Worm (Caenorhabditis elegans) whole organism, L4 larva: ENCODE data around the gene Y69H2.1.
A peak's percentile ranks its signal among the peaks of the same experiment; 100 is the strongest.

Source experiments
- D1046.2 ChIP-seq: fragments of 200-800 bp; sonication (Bioruptor generic); IDR thresholded peaks from 2 replicates; pipeline ENCODE4 v1.3.6; 2022; ENCODE audit warnings: missing genetic modification characterization, missing compliant biosample characterization
- F26F4.8 ChIP-seq: fragments of 200-800 bp; sonication (Bioruptor generic); conservative IDR thresholded peaks from 2 replicates; pipeline ENCODE4 v1.3.6; 2022; ENCODE audit warnings: missing genetic modification characterization, missing compliant biosample characterization
- F49E8.2 ChIP-seq: sonication (generic microtip); optimal IDR thresholded peaks from 2 replicates; lab custom pipeline; 2016; ENCODE audit warnings: missing compliant biosample characterization, mild to moderate bottlenecking, missing genetic modification characterization, borderline replicate concordance
- T20F7.1 ChIP-seq: fragments of 200-800 bp; sonication (Bioruptor generic); optimal IDR thresholded peaks from 2 replicates; lab custom pipeline; 2018; ENCODE audit warnings: mild to moderate bottlenecking, missing genetic modification characterization, missing compliant biosample characterization
- Y105C5A.15 ChIP-seq: fragments of 200-800 bp; sonication (Bioruptor generic); IDR thresholded peaks from 2 replicates; pipeline ENCODE4 v1.3.6; 2022; ENCODE audit warnings: missing genetic modification characterization, missing compliant biosample characterization
- Y48G9A.11 ChIP-seq: fragments of 200-800 bp; sonication (Bioruptor generic); IDR thresholded peaks from 2 replicates; pipeline ENCODE4 v1.3.6; 2022; ENCODE audit warnings: missing genetic modification reagents, missing genetic modification characterization, missing compliant biosample characterization
- Y5F2A.4 ChIP-seq: fragments of 200-800 bp; sonication (Bioruptor generic); optimal IDR thresholded peaks from 2 replicates; lab custom pipeline; 2018; ENCODE audit warnings: mild to moderate bottlenecking, missing genetic modification characterization, missing compliant biosample characterization
- aha-1 ChIP-seq: fragments of 150-350 bp; peaks from one replicate; lab custom pipeline; 2014; ENCODE audit warnings: missing biosample characterization, missing genetic modification characterization
- ama-1 ChIP-seq: fragments of 150-350 bp; optimal IDR thresholded peaks from 2 replicates; lab custom pipeline; 2014; ENCODE audit warnings: inconsistent platforms, mixed read lengths
- ces-1 ChIP-seq: fragments of 150-350 bp; sonication (generic microtip); optimal IDR thresholded peaks from 4 replicates; lab custom pipeline; 2014; ENCODE audit warnings: missing biosample characterization, missing genetic modification reagents, missing genetic modification characterization
- ctbp-1 ChIP-seq: fragments of 200-800 bp; sonication (Bioruptor generic); IDR thresholded peaks from 2 replicates; pipeline ENCODE4 v1.3.6; 2022; ENCODE audit warnings: missing genetic modification reagents, missing genetic modification characterization, missing compliant biosample characterization
- daf-16 ChIP-seq, 3 experiments: sonication (generic microtip); optimal IDR thresholded peaks; 2 replicates each; lab custom pipeline; 2016 to 2017; ENCODE audit warnings: missing genetic modification characterization in 3 of 3, missing genetic modification reagents in 3 of 3, mild to moderate bottlenecking in 2 of 3, missing compliant biosample characterization in 2 of 3, missing biosample characterization in 1 of 3, moderate library complexity in 1 of 3
- dmd-6 ChIP-seq: fragments of 200-800 bp; sonication (Bioruptor generic); IDR thresholded peaks from 2 replicates; pipeline ENCODE4 v1.3.6; 2022; ENCODE audit warnings: missing genetic modification reagents, missing genetic modification characterization, missing compliant biosample characterization
- dmd-8 ChIP-seq: fragments of 200-800 bp; sonication (Bioruptor generic); IDR thresholded peaks from 2 replicates; pipeline ENCODE4 v1.3.6; 2022; ENCODE audit warnings: missing genetic modification characterization, missing compliant biosample characterization
- dmd-9 ChIP-seq: fragments of 200-800 bp; sonication (Bioruptor generic); IDR thresholded peaks from 2 replicates; pipeline ENCODE4 v1.3.6; 2022; ENCODE audit warnings: missing genetic modification reagents, missing genetic modification characterization, missing compliant biosample characterization
- dve-1 ChIP-seq: sonication (generic microtip); optimal IDR thresholded peaks from 2 replicates; lab custom pipeline; 2017; ENCODE audit warnings: antibody characterized with exemption, mild to moderate bottlenecking, missing genetic modification characterization, missing compliant biosample characterization; ENCODE audit not compliant: insufficient read depth
- gei-8 ChIP-seq: fragments of 200-800 bp; sonication (Bioruptor generic); optimal IDR thresholded peaks from 2 replicates; lab custom pipeline; 2018; ENCODE audit warnings: mild to moderate bottlenecking, missing genetic modification characterization, missing compliant biosample characterization
- hif-1 ChIP-seq, 2 experiments: sonication (generic microtip); optimal IDR thresholded peaks; 2 replicates each; lab custom pipeline; 2016 to 2017; ENCODE audit warnings: missing compliant biosample characterization in 2 of 2, missing genetic modification characterization in 2 of 2, missing genetic modification reagents in 2 of 2, missing genotype in 2 of 2, mild to moderate bottlenecking in 1 of 2
- lim-7 ChIP-seq: fragments of 200-800 bp; sonication (Bioruptor generic); IDR thresholded peaks from 2 replicates; pipeline ENCODE4 v1.3.6; 2022; ENCODE audit warnings: missing genetic modification characterization, missing compliant biosample characterization
- lin-13 ChIP-seq: fragments of 150-350 bp; optimal IDR thresholded peaks from 2 replicates; lab custom pipeline; 2014; ENCODE audit warnings: missing biosample characterization, missing genetic modification reagents, missing genetic modification characterization
- lin-38 ChIP-seq: fragments of 200-800 bp; sonication (Bioruptor generic); IDR thresholded peaks from 2 replicates; pipeline ENCODE4 v1.3.6; 2022; ENCODE audit warnings: missing genetic modification reagents, missing genetic modification characterization, missing compliant biosample characterization
- lsy-2 ChIP-seq, 2 experiments: fragments of 150-350 bp in 1 of 2; sonication (generic microtip) in 1 of 2; optimal IDR thresholded peaks; 2 replicates each; lab custom pipeline; 2014 to 2017; ENCODE audit warnings: missing biosample characterization in 2 of 2, missing genetic modification characterization in 2 of 2
- madf-5 ChIP-seq, 2 experiments: fragments of 200-800 bp; sonication (Bioruptor generic); IDR thresholded peaks; 2 replicates each; pipeline ENCODE4 v1.3.6; 2022; ENCODE audit warnings: missing compliant biosample characterization in 2 of 2, missing genetic modification characterization in 2 of 2
- mep-1 ChIP-seq: fragments of 150-350 bp; sonication (generic microtip); optimal IDR thresholded peaks from 3 replicates; lab custom pipeline; 2014; ENCODE audit warnings: missing biosample characterization, missing genetic modification characterization
- mes-2 ChIP-seq: sonication (generic microtip); optimal IDR thresholded peaks from 2 replicates; lab custom pipeline; 2016; ENCODE audit warnings: missing genotype, mild to moderate bottlenecking, missing genetic modification characterization, missing compliant biosample characterization; ENCODE audit not compliant: poor library complexity, severe bottlenecking
- mxl-2 ChIP-seq: fragments of 200-800 bp; sonication (Bioruptor generic); conservative IDR thresholded peaks from 2 replicates; pipeline ENCODE4 v1.3.6; 2022; ENCODE audit warnings: missing genetic modification reagents, missing genetic modification characterization, missing compliant biosample characterization
- nhr-111 ChIP-seq: fragments of 200-800 bp; sonication (Bioruptor generic); optimal IDR thresholded peaks from 2 replicates; lab custom pipeline; 2018; ENCODE audit warnings: mild to moderate bottlenecking, missing genetic modification characterization, missing compliant biosample characterization
- nhr-25 ChIP-seq: sonication (generic microtip); optimal IDR thresholded peaks from 2 replicates; lab custom pipeline; 2017; ENCODE audit warnings: missing genetic modification characterization, mild to moderate bottlenecking, missing compliant biosample characterization, antibody characterized with exemption, moderate library complexity, borderline replicate concordance; ENCODE audit not compliant: insufficient read depth
- nhr-28 ChIP-seq: fragments of 150-350 bp; optimal IDR thresholded peaks from 2 replicates; lab custom pipeline; 2014; ENCODE audit warnings: missing biosample characterization, missing genetic modification characterization
- nhr-41 ChIP-seq: fragments of 200-800 bp; sonication (Bioruptor generic); IDR thresholded peaks from 2 replicates; pipeline ENCODE4 v1.3.6; 2022; ENCODE audit warnings: missing genetic modification reagents, missing genetic modification characterization, missing compliant biosample characterization
- nhr-48 ChIP-seq: sonication (generic microtip); optimal IDR thresholded peaks from 2 replicates; lab custom pipeline; 2016; ENCODE audit warnings: mild to moderate bottlenecking, missing genetic modification characterization, missing compliant biosample characterization
- nhr-77 ChIP-seq: fragments of 150-350 bp; optimal IDR thresholded peaks from 2 replicates; lab custom pipeline; 2014; ENCODE audit warnings: missing biosample characterization, missing genetic modification characterization
- saeg-2 ChIP-seq: fragments of 200-800 bp; sonication (Bioruptor generic); IDR thresholded peaks from 2 replicates; pipeline ENCODE4 v1.3.6; 2022; ENCODE audit warnings: missing genetic modification reagents, missing genetic modification characterization, missing compliant biosample characterization
- skn-1 ChIP-seq: fragments of 150-350 bp; optimal IDR thresholded peaks from 2 replicates; lab custom pipeline; 2014; ENCODE audit warnings: missing biosample characterization, missing genetic modification characterization
- snpc-4 ChIP-seq: fragments of 150-350 bp; optimal IDR thresholded peaks from 2 replicates; lab custom pipeline; 2014; ENCODE audit warnings: missing biosample characterization, missing genetic modification characterization
- spr-3 ChIP-seq: fragments of 200-800 bp; sonication (Bioruptor generic); optimal IDR thresholded peaks from 2 replicates; lab custom pipeline; 2018; ENCODE audit warnings: mild to moderate bottlenecking, missing genetic modification characterization, missing compliant biosample characterization
- tra-1 ChIP-seq: fragments of 200-800 bp; sonication (Bioruptor generic); IDR thresholded peaks from 2 replicates; pipeline ENCODE4 v1.3.6; 2022; ENCODE audit warnings: missing genetic modification reagents, missing genetic modification characterization, missing compliant biosample characterization
- unc-62 ChIP-seq, 3 experiments: fragments of 150-350 bp in 1 of 3; sonication (generic microtip); optimal IDR thresholded peaks in 2 of 3; peaks in 1 of 3; 1 replicate in 1 of 3; 2 replicates in 2 of 3; lab custom pipeline; 2014 to 2017; ENCODE audit warnings: missing biosample characterization in 3 of 3, missing genetic modification characterization in 3 of 3, missing genetic modification reagents in 3 of 3, missing genotype in 1 of 3
- zfp-2 ChIP-seq: sonication (generic microtip); optimal IDR thresholded peaks from 2 replicates; lab custom pipeline; 2016; ENCODE audit warnings: mild to moderate bottlenecking, missing genetic modification characterization, missing compliant biosample characterization
- zip-11 ChIP-seq: fragments of 200-800 bp; sonication (Bioruptor generic); IDR thresholded peaks from 2 replicates; pipeline ENCODE4 v1.3.6; 2022; ENCODE audit warnings: missing genetic modification characterization, missing compliant biosample characterization
- zip-2 ChIP-seq: fragments of 150-350 bp; optimal IDR thresholded peaks from 2 replicates; lab custom pipeline; 2014; ENCODE audit warnings: missing biosample characterization, missing genetic modification characterization
- ztf-11 ChIP-seq: fragments of 150-350 bp; optimal IDR thresholded peaks from 2 replicates; lab custom pipeline; 2014; ENCODE audit warnings: missing biosample characterization, missing genetic modification characterization

The Y69H2.1 gene

DNA sequence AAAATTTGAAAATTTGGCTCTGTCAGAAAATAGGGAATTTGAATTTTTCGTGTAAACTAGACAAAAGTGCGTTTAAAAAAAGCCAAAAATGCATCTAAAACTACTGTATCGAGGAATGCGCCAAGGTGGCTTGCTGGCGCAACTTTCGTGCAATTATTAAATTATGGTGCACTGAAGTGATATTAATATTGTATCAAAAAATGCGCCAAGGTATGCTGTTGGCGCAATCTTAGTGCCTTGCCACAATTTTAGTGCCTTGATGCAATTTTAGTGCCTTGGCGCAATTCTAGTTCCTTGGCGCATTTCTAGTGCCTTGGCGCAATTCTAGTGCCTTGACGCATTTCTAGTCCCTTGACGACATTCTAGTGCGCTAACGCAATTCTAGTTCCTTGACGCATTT lies 47.3 kb downstream of the Y69H2.1 start:
- TF ChIP-seq nhr-48 (tag; lab: Kevin White, UChicago) (peak; percentile 18), spr-3 (GFP tag; lab: Kevin White, UChicago) (no peak), mep-1 (tag; lab: Kevin White, UChicago) (no peak), nhr-77 (tag; lab: Kevin White, UChicago) (peak; percentile 23), tra-1 (no peak), zfp-2 (no peak), mes-2 (tag; lab: Kevin White, UChicago) (peak; percentile 8), mxl-2 (GFP tag; lab: Robert Waterston, UW) (peak; percentile 19; the same call in 1 of the 2 replicates), saeg-2 (GFP tag; lab: Robert Waterston, UW) (0 out of 2 replicates have a peak, but pooled peaks have one; percentile 37), unc-62 (GFP tag; optimal IDR thresholded peaks at IDR 0.05 in 1 of 2; lab: Kevin White, UChicago) (peak in 1 of 2 experiments; percentile 88), unc-62 (tag; optimal IDR thresholded peaks at IDR 0.05; lab: Kevin White, UChicago) (no peak)

DNA sequence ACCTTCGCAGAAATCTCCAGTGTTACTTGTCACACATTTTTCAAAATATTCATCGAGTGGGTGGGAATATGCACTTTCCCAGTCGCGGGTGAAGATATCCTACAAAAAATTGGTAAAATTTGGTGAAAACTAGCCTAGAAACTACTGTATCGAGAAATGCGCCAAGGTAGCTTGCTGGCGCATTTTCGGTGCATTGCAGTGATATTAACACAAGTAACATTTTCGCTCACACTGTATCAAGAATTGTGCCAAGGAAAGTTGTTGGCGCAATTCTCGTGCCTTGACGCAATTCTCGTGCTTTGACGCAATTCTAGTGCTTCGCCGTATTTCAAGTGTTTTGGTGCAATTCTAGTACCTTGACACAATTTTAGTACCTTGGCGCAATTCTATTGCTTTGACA lies 49.2 kb downstream of the Y69H2.1 start:
- TF ChIP-seq daf-16 (GFP tag; optimal IDR thresholded peaks at IDR 0.05; lab: Kevin White, UChicago) (no peak), daf-16 (tag; optimal IDR thresholded peaks at IDR 0.05; lab: Kevin White, UChicago) (no peak), F26F4.8 (GFP tag; lab: Robert Waterston, UW) (0 out of 2 replicates have a peak, but pooled peaks have one; percentile 5), lsy-2 (tag; optimal IDR thresholded peaks at IDR 0.05; lab: Kevin White, UChicago) (peak; percentile 77 to 82), nhr-111 (GFP tag; lab: Kevin White, UChicago) (peak; percentile 11), ztf-11 (no peak), lin-13 (GFP tag; lab: Kevin White, UChicago) (peak; percentile 79), hif-1 (tag; optimal IDR thresholded peaks at IDR 0.05; lab: Kevin White, UChicago) (no peak), nhr-28 (tag; lab: Kevin White, UChicago) (no peak), skn-1 (tag; lab: Kevin White, UChicago) (no peak), aha-1 (tag; lab: Kevin White, UChicago) (peak; percentile 89), ctbp-1 (GFP tag; lab: Robert Waterston, UW) (0 out of 2 replicates have a peak, but pooled peaks have one; percentile 47), T20F7.1 (GFP tag; lab: Kevin White, UChicago) (peak; percentile 33), F49E8.2 (tag; lab: Kevin White, UChicago) (no peak), ama-1 (no peak), mes-2 (tag; lab: Kevin White, UChicago) (no peak), Y48G9A.11 (no peak), tra-1 (peak; percentile 48; the same call in 1 of the 2 replicates), snpc-4 (tag; lab: Kevin White, UChicago) (no peak), dmd-8 (GFP tag; lab: Robert Waterston, UW) (no peak), spr-3 (GFP tag; lab: Kevin White, UChicago) (peak; percentile 23), nhr-41 (GFP tag; lab: Robert Waterston, UW) (no peak), lin-38 (GFP tag; lab: Robert Waterston, UW) (peak; percentile 51), D1046.2 (GFP tag; lab: Robert Waterston, UW) (no peak), nhr-25 (peak; percentile 82), zip-2 (tag; lab: Kevin White, UChicago) (no peak), mep-1 (tag; lab: Kevin White, UChicago) (peak; percentile 49), dve-1 (tag; lab: Kevin White, UChicago) (no peak), ces-1 (GFP tag; lab: Kevin White, UChicago) (no peak), dmd-9 (GFP tag; lab: Robert Waterston, UW) (0 out of 2 replicates have a peak, but pooled peaks have one; percentile 25), unc-62 (GFP tag; optimal IDR thresholded peaks at IDR 0.05 in 1 of 2; lab: Kevin White, UChicago) (peak in 1 of 2 experiments; percentile 46), unc-62 (tag; optimal IDR thresholded peaks at IDR 0.05; lab: Kevin White, UChicago) (no peak), Y105C5A.15 (GFP tag; lab: Robert Waterston, UW) (no peak), nhr-48 (tag; lab: Kevin White, UChicago) (no peak), madf-5 (GFP tag; IDR thresholded peaks at IDR 0.05; lab: Robert Waterston, UW) (no peak), zip-11 (GFP tag; lab: Robert Waterston, UW) (no peak), lim-7 (GFP tag; lab: Robert Waterston, UW) (no peak), Y5F2A.4 (no peak), gei-8 (GFP tag; lab: Kevin White, UChicago) (peak; percentile 61), dmd-6 (peak; percentile 19; the same call in 1 of the 2 replicates)
- TF ChIP-seq, all 104 proteins: peak for 16
